ENCODE assay signal across 2 fruit fly cellular contexts in the genomic region with DNA sequence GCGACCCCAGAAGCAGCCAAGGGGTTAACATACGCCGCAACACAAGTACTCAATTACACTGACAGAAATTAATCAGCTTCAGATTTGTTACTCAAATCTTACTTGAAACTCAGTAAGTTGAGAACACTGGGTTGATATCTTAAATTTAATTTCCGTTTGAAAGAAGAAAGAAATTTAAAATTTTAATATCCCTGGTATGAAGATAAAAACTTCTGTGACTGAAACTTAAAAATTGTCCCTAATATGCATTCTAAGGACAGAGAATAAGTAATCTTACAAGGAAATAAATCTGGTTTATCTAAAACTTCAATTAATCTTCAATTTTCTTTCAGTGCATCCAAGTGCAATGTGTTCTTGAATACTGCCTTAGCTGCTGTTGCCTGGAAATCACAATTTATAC.
TF ChIP-seq lines count a peak whose summit lies in the region.

No protein-coding gene starts in this region.

TF ChIP-seq in whole organism, embryonic, 481 proteins besides CTCF, POLR2A, EP300 and RAD21 (continued from another document):
- no peak for TF ChIP-seq prd (optimal IDR thresholded peaks at IDR 0.05; lab: Kevin White, UChicago)
- 0 out of 3 replicates have a peak, but pooled peaks have one; percentile 15 for TF ChIP-seq prd (GFP tag; IDR thresholded peaks at IDR 0.05; lab: Robert Waterston, UW)
- no peak for TF ChIP-seq zfh1 (GFP tag; IDR thresholded peaks at IDR 0.05; lab: Robert Waterston, UW)
- TF ChIP-seq tio (GFP tag; optimal IDR thresholded peaks at IDR 0.05; lab: Kevin White, UChicago) = peak; percentile 3
- peak; percentile 30 for TF ChIP-seq CG7556 (GFP tag; optimal IDR thresholded peaks at IDR 0.05; lab: Kevin White, UChicago)
- peak; percentile 63 for TF ChIP-seq CG10979 (tag; optimal IDR thresholded peaks at IDR 0.05; lab: Kevin White, UChicago)
- TF ChIP-seq D (optimal IDR thresholded peaks at IDR 0.05; lab: Kevin White, UChicago) = no peak
- TF ChIP-seq D (GFP tag; optimal IDR thresholded peaks at IDR 0.05; lab: Kevin White, UChicago) = peak; percentile 37
- TF ChIP-seq CG31441 (GFP tag; IDR thresholded peaks at IDR 0.05; lab: Robert Waterston, UW) = peak; percentile 41; the same call in 1 of the 2 replicates
- peak; percentile 10 for TF ChIP-seq Oli (tag; optimal IDR thresholded peaks at IDR 0.05; lab: Kevin White, UChicago)
- TF ChIP-seq dmrt99B (tag; optimal IDR thresholded peaks at IDR 0.05; lab: Kevin White, UChicago) = peak; percentile 58
- TF ChIP-seq CoRest (tag; optimal IDR thresholded peaks at IDR 0.05; lab: Kevin White, UChicago) = no peak
- peak; percentile 21 for TF ChIP-seq lab (GFP tag; optimal IDR thresholded peaks at IDR 0.05; lab: Kevin White, UChicago)
- TF ChIP-seq nmo (GFP tag; optimal IDR thresholded peaks at IDR 0.05; lab: Kevin White, UChicago) = peak; percentile 33
- TF ChIP-seq CG7271 (tag; optimal IDR thresholded peaks at IDR 0.05; lab: Kevin White, UChicago) = no peak
- peak; percentile 7 for TF ChIP-seq CG17359 (tag; optimal IDR thresholded peaks at IDR 0.05; lab: Kevin White, UChicago)
- no peak for TF ChIP-seq salm (tag; optimal IDR thresholded peaks at IDR 0.05; lab: Kevin White, UChicago)
- TF ChIP-seq fd96Cb (tag; optimal IDR thresholded peaks at IDR 0.05; lab: Kevin White, UChicago) = peak; percentile 29
- peak; percentile 34 for TF ChIP-seq D19A (tag; optimal IDR thresholded peaks at IDR 0.05; lab: Kevin White, UChicago)
- peak; percentile 20 for TF ChIP-seq CG8924 (tag; optimal IDR thresholded peaks at IDR 0.05; lab: Kevin White, UChicago)
- TF ChIP-seq Vsx1 (GFP tag; optimal IDR thresholded peaks at IDR 0.05; lab: Kevin White, UChicago) = no peak
- TF ChIP-seq Xrp1 (GFP tag; IDR thresholded peaks at IDR 0.05; lab: Robert Waterston, UW) = peak; percentile 53; the same call in 1 of the 2 replicates
- TF ChIP-seq CG18262 (tag; optimal IDR thresholded peaks at IDR 0.05; lab: Kevin White, UChicago) = peak; percentile 57
- peak; percentile 52 for TF ChIP-seq Blimp-1 (GFP tag; optimal IDR thresholded peaks at IDR 0.05; lab: Kevin White, UChicago)
- TF ChIP-seq Meics (GFP tag; optimal IDR thresholded peaks at IDR 0.05; lab: Kevin White, UChicago) = peak; percentile 10
- TF ChIP-seq Sox102F (GFP tag; optimal IDR thresholded peaks at IDR 0.05; lab: Kevin White, UChicago) = peak; percentile 14
- peak; percentile 89 for TF ChIP-seq sens (GFP tag; lab: Kevin White, UChicago)
- peak; percentile 29 for TF ChIP-seq CG18599 (GFP tag; optimal IDR thresholded peaks at IDR 0.05; lab: Kevin White, UChicago)
- 0 out of 2 replicates have a peak, but pooled peaks have one; percentile 17 for TF ChIP-seq Ptx1 (GFP tag; IDR thresholded peaks at IDR 0.05; lab: Robert Waterston, UW)
- peak; percentile 19 for TF ChIP-seq Ssrp (tag; optimal IDR thresholded peaks at IDR 0.05; lab: Kevin White, UChicago)
- TF ChIP-seq CG9727 (GFP tag; optimal IDR thresholded peaks at IDR 0.05; lab: Kevin White, UChicago) = peak; percentile 36
- peak; percentile 20 for TF ChIP-seq CG4424 (GFP tag; optimal IDR thresholded peaks at IDR 0.05; lab: Kevin White, UChicago)
- peak; percentile 26 for TF ChIP-seq bcd (GFP tag; optimal IDR thresholded peaks at IDR 0.05; lab: Kevin White, UChicago)
- TF ChIP-seq CG12155 (GFP tag; optimal IDR thresholded peaks at IDR 0.05; lab: Kevin White, UChicago) = no peak
- peak; percentile 57; the same call in 2 of the 3 replicates for TF ChIP-seq CG17361 (GFP tag; IDR thresholded peaks at IDR 0.05; lab: Robert Waterston, UW)
- peak; percentile 11 for TF ChIP-seq az2 (GFP tag; optimal IDR thresholded peaks at IDR 0.05; lab: Kevin White, UChicago)
- TF ChIP-seq Mad (GFP tag; optimal IDR thresholded peaks at IDR 0.05; lab: Kevin White, UChicago) = no peak
- peak; percentile 4 for TF ChIP-seq Asciz (GFP tag; optimal IDR thresholded peaks at IDR 0.05; lab: Kevin White, UChicago)
TF ChIP-seq in whole organism, embryonic: peak in this region for 43.

TF ChIP-seq in whole organism, prepupa, 60 proteins besides CTCF, POLR2A, EP300 and RAD21 (continued from another document):
- no peak for TF ChIP-seq fd85E (GFP tag; optimal IDR thresholded peaks at IDR 0.05; lab: Kevin White, UChicago)
- peak; percentile 53 for TF ChIP-seq CG34406 (GFP tag; optimal IDR thresholded peaks at IDR 0.05; lab: Kevin White, UChicago)
- TF ChIP-seq ss (GFP tag; optimal IDR thresholded peaks at IDR 0.05; lab: Kevin White, UChicago) = peak; percentile 24 to 67
- TF ChIP-seq CG4318 (GFP tag; optimal IDR thresholded peaks at IDR 0.05; lab: Kevin White, UChicago) = peak; percentile 48
- peak; percentile 72 for TF ChIP-seq Eip75B (GFP tag; optimal IDR thresholded peaks at IDR 0.05; lab: Kevin White, UChicago)
- TF ChIP-seq CG16779 (tag; optimal IDR thresholded peaks at IDR 0.05; lab: Kevin White, UChicago) = peak; percentile 48
- no peak for TF ChIP-seq CG6854 (GFP tag; optimal IDR thresholded peaks at IDR 0.05; lab: Kevin White, UChicago)
- TF ChIP-seq CG3032 (tag; optimal IDR thresholded peaks at IDR 0.05; lab: Kevin White, UChicago) = peak; percentile 78
- no peak for TF ChIP-seq vri (GFP tag; optimal IDR thresholded peaks at IDR 0.05; lab: Kevin White, UChicago)
- TF ChIP-seq Eip93F (GFP tag; optimal IDR thresholded peaks at IDR 0.05; lab: Kevin White, UChicago) = no peak
- TF ChIP-seq Hr39 (GFP tag; optimal IDR thresholded peaks at IDR 0.05; lab: Kevin White, UChicago) = peak; percentile 60
- TF ChIP-seq fd59A (GFP tag; optimal IDR thresholded peaks at IDR 0.05; lab: Kevin White, UChicago) = peak; percentile 59
- peak; percentile 69 for TF ChIP-seq CG10631 (GFP tag; optimal IDR thresholded peaks at IDR 0.05; lab: Kevin White, UChicago)
- TF ChIP-seq pdm3 (GFP tag; optimal IDR thresholded peaks at IDR 0.05; lab: Kevin White, UChicago) = peak; percentile 69
- TF ChIP-seq esn (GFP tag; optimal IDR thresholded peaks at IDR 0.05; lab: Kevin White, UChicago) = peak; percentile 69
- TF ChIP-seq svp (GFP tag; lab: Kevin White, UChicago) = peak; percentile 82
- TF ChIP-seq OdsH (GFP tag; optimal IDR thresholded peaks at IDR 0.05; lab: Kevin White, UChicago) = peak; percentile 60
- TF ChIP-seq CG6163 (GFP tag; IDR thresholded peaks at IDR 0.05; lab: Robert Waterston, UW) = 0 out of 3 replicates have a peak, but pooled peaks have one; percentile 34
- peak; percentile 11; the same call in 1 of the 2 replicates for TF ChIP-seq CG11294 (GFP tag; IDR thresholded peaks at IDR 0.05; lab: Robert Waterston, UW)
- TF ChIP-seq cyc (GFP tag; optimal IDR thresholded peaks at IDR 0.05; lab: Kevin White, UChicago) = peak; percentile 50
- peak; percentile 65 for TF ChIP-seq spab (GFP tag; optimal IDR thresholded peaks at IDR 0.05; lab: Kevin White, UChicago)
- no peak for TF ChIP-seq Gug (GFP tag; IDR thresholded peaks at IDR 0.05; lab: Robert Waterston, UW)
- peak; percentile 58 for TF ChIP-seq Smox (GFP tag; optimal IDR thresholded peaks at IDR 0.05; lab: Kevin White, UChicago)
- no peak for TF ChIP-seq Blimp-1 (GFP tag; optimal IDR thresholded peaks at IDR 0.05; lab: Kevin White, UChicago)
- peak; percentile 62 for TF ChIP-seq CG6808 (GFP tag; optimal IDR thresholded peaks at IDR 0.05; lab: Kevin White, UChicago)
- peak; percentile 74 for TF ChIP-seq dsx (GFP tag; optimal IDR thresholded peaks at IDR 0.05; lab: Kevin White, UChicago; ENCODE audit: poor library complexity, severe bottlenecking)
- peak; percentile 75 for TF ChIP-seq CG32006 (GFP tag; optimal IDR thresholded peaks at IDR 0.05; lab: Kevin White, UChicago)
- peak; percentile 59 for TF ChIP-seq CG6276 (GFP tag; optimal IDR thresholded peaks at IDR 0.05; lab: Kevin White, UChicago)
- TF ChIP-seq Sox14 (GFP tag; optimal IDR thresholded peaks at IDR 0.05; lab: Kevin White, UChicago) = peak; percentile 59
- TF ChIP-seq CG1621 (tag; optimal IDR thresholded peaks at IDR 0.05; lab: Kevin White, UChicago) = no peak
- TF ChIP-seq CG9139 (GFP tag; optimal IDR thresholded peaks at IDR 0.05; lab: Kevin White, UChicago) = peak; percentile 34
- TF ChIP-seq topi (GFP tag; optimal IDR thresholded peaks at IDR 0.05; lab: Kevin White, UChicago) = peak; percentile 67
- peak; percentile 33 for TF ChIP-seq CG6792 (GFP tag; optimal IDR thresholded peaks at IDR 0.05; lab: Kevin White, UChicago)
- TF ChIP-seq Lpt (GFP tag; optimal IDR thresholded peaks at IDR 0.05; lab: Kevin White, UChicago) = peak; percentile 60
- peak; percentile 24 for TF ChIP-seq CG8632 (GFP tag; optimal IDR thresholded peaks at IDR 0.05; lab: Kevin White, UChicago)
- peak; percentile 69 for TF ChIP-seq CG15336 (GFP tag; IDR thresholded peaks at IDR 0.05; lab: Robert Waterston, UW)
- TF ChIP-seq net (GFP tag; optimal IDR thresholded peaks at IDR 0.05; lab: Kevin White, UChicago) = peak; percentile 54
- TF ChIP-seq CG11902 (GFP tag; optimal IDR thresholded peaks at IDR 0.05; lab: Kevin White, UChicago) = peak; percentile 29
